Fruit fly (Drosophila melanogaster) whole organism, prepupa: ENCODE data around the gene CG13894.

ENCODE experiments used
- Blimp-1 ChIP-seq: fragments of 200-800 bp; sonication (Bioruptor generic); optimal IDR thresholded peaks from 3 replicates; lab custom pipeline; 2017; ENCODE audit warnings: missing biosample characterization, missing genetic modification characterization, mild to moderate bottlenecking, moderate library complexity, missing genetic modification reagents
- CG10631 ChIP-seq: fragments of 200-800 bp; sonication (Bioruptor generic); optimal IDR thresholded peaks from 2 replicates; lab custom pipeline; 2016; ENCODE audit warnings: missing biosample characterization, missing genetic modification characterization
- CG10669 ChIP-seq: fragments of 200-800 bp; sonication (Bioruptor generic); optimal IDR thresholded peaks from 3 replicates; lab custom pipeline; 2018; ENCODE audit warnings: missing biosample characterization, mild to moderate bottlenecking, missing genetic modification characterization, moderate library complexity
- CG11294 ChIP-seq: fragments of 200-800 bp; sonication (Bioruptor generic); IDR thresholded peaks from 2 replicates; pipeline ENCODE4 v1.3.6; 2022; ENCODE audit warnings: missing biosample characterization, missing genetic modification characterization
- CG11762 ChIP-seq: fragments of 200-800 bp; sonication (Bioruptor generic); optimal IDR thresholded peaks from 3 replicates; lab custom pipeline; 2016; ENCODE audit warnings: missing biosample characterization, missing genetic modification characterization; ENCODE audit not compliant: insufficient read depth
- CG11902 ChIP-seq: fragments of 200-800 bp; sonication (Bioruptor generic); optimal IDR thresholded peaks from 3 replicates; lab custom pipeline; 2016; ENCODE audit warnings: missing biosample characterization, missing genetic modification characterization
- CG1621 ChIP-seq: fragments of 200-800 bp; sonication (Bioruptor generic); optimal IDR thresholded peaks from 3 replicates; lab custom pipeline; 2018; ENCODE audit warnings: missing biosample characterization, mild to moderate bottlenecking, missing genetic modification characterization
- CG16779 ChIP-seq: fragments of 200-800 bp; sonication (Bioruptor generic); optimal IDR thresholded peaks from 3 replicates; lab custom pipeline; 2017; ENCODE audit warnings: missing biosample characterization, mild to moderate bottlenecking, missing genetic modification characterization
- CG3032 ChIP-seq: fragments of 200-800 bp; optimal IDR thresholded peaks from 2 replicates; lab custom pipeline; 2019; ENCODE audit warnings: missing biosample characterization, mild to moderate bottlenecking, missing genetic modification characterization, moderate library complexity
- CG31627 ChIP-seq: fragments of 200-800 bp; sonication (Bioruptor generic); optimal IDR thresholded peaks from 3 replicates; lab custom pipeline; 2016; ENCODE audit warnings: missing biosample characterization, missing genetic modification characterization
- CG32006 ChIP-seq: fragments of 200-800 bp; sonication (Bioruptor generic); optimal IDR thresholded peaks from 3 replicates; lab custom pipeline; 2017; ENCODE audit warnings: missing biosample characterization, mild to moderate bottlenecking, missing genetic modification characterization
- CG34406 ChIP-seq: fragments of 200-800 bp; sonication (Bioruptor generic); optimal IDR thresholded peaks from 3 replicates; lab custom pipeline; 2016; ENCODE audit warnings: missing biosample characterization, missing genetic modification characterization
- CG3919 ChIP-seq: fragments of 200-800 bp; sonication (Bioruptor generic); optimal IDR thresholded peaks from 3 replicates; lab custom pipeline; 2016; ENCODE audit warnings: missing biosample characterization, missing genetic modification characterization
- CG4318 ChIP-seq: fragments of 200-800 bp; sonication (Bioruptor generic); optimal IDR thresholded peaks from 3 replicates; lab custom pipeline; 2017; ENCODE audit warnings: missing biosample characterization, mild to moderate bottlenecking, missing genetic modification characterization
- CG6276 ChIP-seq: fragments of 200-800 bp; sonication (Bioruptor generic); optimal IDR thresholded peaks from 2 replicates; lab custom pipeline; 2017; ENCODE audit warnings: missing biosample characterization, mild to moderate bottlenecking, missing genetic modification characterization
- CG6792 ChIP-seq: fragments of 200-800 bp; sonication (Bioruptor generic); optimal IDR thresholded peaks from 3 replicates; lab custom pipeline; 2016; ENCODE audit warnings: missing biosample characterization, missing genetic modification characterization
- CG6808 ChIP-seq: fragments of 200-800 bp; sonication (Bioruptor generic); optimal IDR thresholded peaks from 3 replicates; lab custom pipeline; 2017; ENCODE audit warnings: missing biosample characterization, missing genetic modification characterization, mild to moderate bottlenecking, moderate library complexity, missing genetic modification reagents
- CG6854 ChIP-seq: fragments of 200-800 bp; sonication (Bioruptor generic); optimal IDR thresholded peaks from 2 replicates; lab custom pipeline; 2017; ENCODE audit warnings: missing biosample characterization, mild to moderate bottlenecking, missing genetic modification characterization
- CG7368 ChIP-seq: fragments of 200-800 bp; sonication (Bioruptor generic); optimal IDR thresholded peaks from 3 replicates; lab custom pipeline; 2016; ENCODE audit warnings: missing biosample characterization, missing genetic modification characterization
- CG8119 ChIP-seq: fragments of 200-800 bp; sonication (Bioruptor generic); IDR thresholded peaks from 3 replicates; pipeline ENCODE4 v1.3.6; 2022; ENCODE audit warnings: missing biosample characterization, missing genetic modification characterization
- CG8319 ChIP-seq: fragments of 200-800 bp; sonication (Bioruptor generic); optimal IDR thresholded peaks from 3 replicates; lab custom pipeline; 2016; ENCODE audit warnings: missing biosample characterization, missing genetic modification characterization
- CG8632 ChIP-seq: fragments of 200-800 bp; sonication (Bioruptor generic); optimal IDR thresholded peaks from 3 replicates; lab custom pipeline; 2016; ENCODE audit warnings: missing biosample characterization, missing genetic modification characterization
- Eip75B ChIP-seq: fragments of 200-800 bp; sonication (Bioruptor generic); optimal IDR thresholded peaks from 3 replicates; lab custom pipeline; 2016; ENCODE audit warnings: missing biosample characterization, missing genetic modification characterization
- Eip78C ChIP-seq: fragments of 200-800 bp; sonication (Bioruptor generic); peaks from one replicate; lab custom pipeline; 2016; ENCODE audit warnings: missing biosample characterization, missing genetic modification characterization
- Ets96B ChIP-seq: fragments of 200-800 bp; optimal IDR thresholded peaks from 2 replicates; lab custom pipeline; 2019; ENCODE audit warnings: missing biosample characterization, mild to moderate bottlenecking, missing genetic modification characterization, moderate library complexity
- Gug ChIP-seq: fragments of 200-800 bp; sonication (Bioruptor generic); IDR thresholded peaks from 2 replicates; pipeline ENCODE4 v1.3.6; 2022; ENCODE audit warnings: missing biosample characterization, missing genetic modification characterization
- Hr38 ChIP-seq: sonication (Bioruptor generic); optimal IDR thresholded peaks from 2 replicates; lab custom pipeline; 2016; ENCODE audit warnings: missing biosample characterization, missing genetic modification characterization
- Hr39 ChIP-seq: fragments of 200-800 bp; sonication (Bioruptor generic); optimal IDR thresholded peaks from 2 replicates; lab custom pipeline; 2016; ENCODE audit warnings: missing biosample characterization, missing genetic modification characterization
- Hr4 ChIP-seq: fragments of 200-800 bp; sonication (Bioruptor generic); optimal IDR thresholded peaks from 3 replicates; lab custom pipeline; 2016; ENCODE audit warnings: missing biosample characterization, missing genetic modification characterization
- Met ChIP-seq: fragments of 200-800 bp; sonication (Bioruptor generic); optimal IDR thresholded peaks from 3 replicates; lab custom pipeline; 2016; ENCODE audit warnings: missing biosample characterization, missing genetic modification characterization
- Sox102F ChIP-seq: fragments of 200-800 bp; sonication (Bioruptor generic); optimal IDR thresholded peaks from 2 replicates; lab custom pipeline; 2016; ENCODE audit warnings: missing biosample characterization, mild to moderate bottlenecking, missing genetic modification characterization
- Sox14 ChIP-seq: fragments of 200-800 bp; sonication (Bioruptor generic); optimal IDR thresholded peaks from 3 replicates; lab custom pipeline; 2016; ENCODE audit warnings: missing biosample characterization, missing genetic modification characterization
- Sox15 ChIP-seq: fragments of 200-800 bp; sonication (Bioruptor generic); optimal IDR thresholded peaks from 3 replicates; lab custom pipeline; 2016; ENCODE audit warnings: missing biosample characterization, missing genetic modification characterization
- achi ChIP-seq: fragments of 200-800 bp; sonication (Bioruptor generic); optimal IDR thresholded peaks from 3 replicates; lab custom pipeline; 2016; ENCODE audit warnings: missing biosample characterization, missing genetic modification characterization
- acj6 ChIP-seq: fragments of 200-800 bp; sonication (Bioruptor generic); optimal IDR thresholded peaks from 3 replicates; lab custom pipeline; 2016; ENCODE audit warnings: missing biosample characterization, missing genetic modification characterization
- cyc ChIP-seq: fragments of 200-800 bp; sonication (Bioruptor generic); optimal IDR thresholded peaks from 3 replicates; lab custom pipeline; 2016; ENCODE audit warnings: missing biosample characterization, missing genetic modification characterization
- dac ChIP-seq: fragments of 200-800 bp; sonication (Bioruptor generic); optimal IDR thresholded peaks from 2 replicates; lab custom pipeline; 2017; ENCODE audit warnings: missing biosample characterization, mild to moderate bottlenecking, missing genetic modification characterization
- dsx ChIP-seq: fragments of 200-800 bp; optimal IDR thresholded peaks from 3 replicates; lab custom pipeline; 2019; ENCODE audit warnings: missing biosample characterization, mild to moderate bottlenecking, missing genetic modification characterization, moderate library complexity; ENCODE audit not compliant: poor library complexity, severe bottlenecking
- eg ChIP-seq: fragments of 200-800 bp; sonication (Bioruptor generic); IDR thresholded peaks from 3 replicates; pipeline ENCODE4 v1.3.6; 2022; ENCODE audit warnings: missing biosample characterization, missing genetic modification characterization
- esn ChIP-seq: fragments of 200-800 bp; sonication (Bioruptor generic); optimal IDR thresholded peaks from 2 replicates; lab custom pipeline; 2016; ENCODE audit warnings: missing biosample characterization, mild to moderate bottlenecking, missing genetic modification characterization, moderate library complexity
- fd85E ChIP-seq: fragments of 200-800 bp; sonication (Bioruptor generic); optimal IDR thresholded peaks from 3 replicates; lab custom pipeline; 2016; ENCODE audit warnings: missing biosample characterization, missing genetic modification characterization
- fkh ChIP-seq: fragments of 200-800 bp; sonication (Bioruptor generic); optimal IDR thresholded peaks from 3 replicates; lab custom pipeline; 2017; ENCODE audit warnings: missing biosample characterization, mild to moderate bottlenecking, missing genetic modification characterization, moderate library complexity
- lz ChIP-seq: fragments of 200-800 bp; sonication (Bioruptor generic); optimal IDR thresholded peaks from 3 replicates; lab custom pipeline; 2016; ENCODE audit warnings: missing biosample characterization, missing genetic modification characterization
- net ChIP-seq: fragments of 200-800 bp; sonication (Bioruptor generic); optimal IDR thresholded peaks from 3 replicates; lab custom pipeline; 2016; ENCODE audit warnings: missing biosample characterization, missing genetic modification characterization
- pdm3 ChIP-seq: fragments of 200-800 bp; sonication (Bioruptor generic); optimal IDR thresholded peaks from 3 replicates; lab custom pipeline; 2016; ENCODE audit warnings: missing biosample characterization, missing genetic modification characterization
- salr ChIP-seq, 2 experiments: fragments of 200-800 bp; sonication (Bioruptor generic); optimal IDR thresholded peaks; 3 replicates each; lab custom pipeline; 2016 to 2018; ENCODE audit warnings: missing biosample characterization in 2 of 2, missing genetic modification characterization in 2 of 2, mild to moderate bottlenecking in 1 of 2
- spab ChIP-seq: fragments of 200-800 bp; sonication (Bioruptor generic); optimal IDR thresholded peaks from 2 replicates; lab custom pipeline; 2017; ENCODE audit warnings: missing biosample characterization, mild to moderate bottlenecking, missing genetic modification characterization, missing genetic modification reagents
- ss ChIP-seq, 2 experiments: fragments of 200-800 bp; sonication (Bioruptor generic); optimal IDR thresholded peaks; 2 replicates in 1 of 2; 3 replicates in 1 of 2; lab custom pipeline; 2017 to 2018; ENCODE audit warnings: mild to moderate bottlenecking in 2 of 2, missing biosample characterization in 2 of 2, missing genetic modification characterization in 2 of 2, moderate library complexity in 1 of 2
- svp ChIP-seq: fragments of 200-800 bp; sonication (Bioruptor generic); peaks from one replicate; lab custom pipeline; 2016; ENCODE audit warnings: missing biosample characterization, missing genetic modification characterization
- topi ChIP-seq: fragments of 200-800 bp; sonication (Bioruptor generic); optimal IDR thresholded peaks from 3 replicates; lab custom pipeline; 2016; ENCODE audit warnings: missing biosample characterization, missing genetic modification characterization
- vri ChIP-seq: fragments of 200-800 bp; sonication (Bioruptor generic); optimal IDR thresholded peaks from 3 replicates; lab custom pipeline; 2016; ENCODE audit warnings: missing biosample characterization, mild to moderate bottlenecking, missing genetic modification characterization

CG13894 gene

DNA sequence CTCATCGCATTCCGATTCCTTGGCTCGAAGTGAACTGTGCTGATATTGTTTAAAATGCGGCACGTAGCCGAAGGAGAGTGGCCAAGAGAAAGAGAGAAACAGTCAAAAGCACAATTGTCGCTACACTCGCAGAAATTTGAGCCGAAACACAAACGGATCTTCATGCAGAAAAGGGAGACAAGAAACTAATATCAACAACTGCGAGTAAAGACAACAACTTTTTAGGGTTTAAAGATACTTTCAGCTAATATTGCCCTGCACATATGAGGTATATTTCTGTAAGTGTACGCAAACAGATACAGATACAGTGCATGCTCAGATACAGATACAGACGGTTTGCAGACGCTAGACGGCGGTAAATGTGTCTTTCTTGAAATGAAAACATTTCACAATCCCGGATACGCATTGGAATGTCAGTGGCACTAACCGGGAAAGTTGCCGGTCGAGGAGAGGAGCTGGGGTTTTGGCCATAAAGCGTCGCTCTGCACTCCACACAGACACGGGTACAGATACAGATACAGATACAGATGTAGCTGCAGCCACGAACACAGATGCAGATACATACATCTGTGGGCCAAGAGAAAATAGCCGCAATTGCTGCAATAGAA is 54.7 kb downstream of the CG13894 start:
- TF ChIP-seq CG10669 (GFP tag; lab: Kevin White, UChicago) (peak; percentile 84), CG11902 (peak; percentile 84), CG11294 (peak; percentile 83), CG6276 (GFP tag; lab: Kevin White, UChicago) (peak; percentile 87), CG3032 (tag; lab: Kevin White, UChicago) (peak; percentile 81), Sox14 (peak; percentile 93), topi (peak; percentile 89), Sox102F (GFP tag; lab: Kevin White, UChicago) (peak; percentile 89), CG8632 (peak; percentile 78), cyc (peak; percentile 92), Sox15 (peak; percentile 76), pdm3 (peak; percentile 94), CG1621 (tag; lab: Kevin White, UChicago) (peak; percentile 86), fkh (GFP tag; lab: Kevin White, UChicago) (peak; percentile 80), Hr38 (GFP tag; lab: Kevin White, UChicago) (peak; percentile 70), Hr4 (GFP tag; lab: Kevin White, UChicago) (peak; percentile 98), CG8119 (GFP tag; lab: Robert Waterston, UW) (peak; percentile 94), dac (GFP tag; lab: Kevin White, UChicago) (peak; percentile 98), Ets96B (tag; lab: Kevin White, UChicago) (peak; percentile 84), CG6854 (peak; percentile 80), ss (GFP tag; optimal IDR thresholded peaks at IDR 0.05; lab: Kevin White, UChicago) (peak; percentile 62 to 67), eg (peak; percentile 95), CG31627 (GFP tag; lab: Kevin White, UChicago) (peak; percentile 91), net (GFP tag; lab: Kevin White, UChicago) (peak; percentile 90), esn (GFP tag; lab: Kevin White, UChicago) (peak; percentile 91), Gug (GFP tag; lab: Robert Waterston, UW) (peak; percentile 92), CG10631 (GFP tag; lab: Kevin White, UChicago) (peak; percentile 92), lz (GFP tag; lab: Kevin White, UChicago) (peak; percentile 87), CG34406 (GFP tag; lab: Kevin White, UChicago) (peak; percentile 86), Blimp-1 (peak; percentile 59), CG3919 (peak; percentile 95), vri (GFP tag; lab: Kevin White, UChicago) (peak; percentile 76), Hr39 (peak; percentile 91), CG32006 (GFP tag; lab: Kevin White, UChicago) (peak; percentile 98), CG7368 (GFP tag; lab: Kevin White, UChicago) (peak; percentile 92), Eip78C (GFP tag; lab: Kevin White, UChicago) (peak; percentile 97), CG16779 (tag; lab: Kevin White, UChicago) (peak; percentile 77), CG6792 (GFP tag; lab: Kevin White, UChicago) (peak; percentile 89), spab (GFP tag; lab: Kevin White, UChicago) (peak; percentile 77), acj6 (peak; percentile 94), svp (GFP tag; lab: Kevin White, UChicago) (peak; percentile 93), CG4318 (GFP tag; lab: Kevin White, UChicago) (peak; percentile 96), fd85E (GFP tag; lab: Kevin White, UChicago) (peak; percentile 65), CG8319 (GFP tag; lab: Kevin White, UChicago) (peak; percentile 81), Eip75B (peak; percentile 92), dsx (GFP tag; lab: Kevin White, UChicago) (peak; percentile 82), CG11762 (GFP tag; lab: Kevin White, UChicago) (peak; percentile 91), Met (GFP tag; lab: Kevin White, UChicago) (peak; percentile 92), CG6808 (GFP tag; lab: Kevin White, UChicago) (peak; percentile 77), salr (GFP tag; optimal IDR thresholded peaks at IDR 0.05; lab: Kevin White, UChicago) (peak; percentile 75 to 93), achi (GFP tag; lab: Kevin White, UChicago) (peak; percentile 92)
